Fruit fly (Drosophila melanogaster): ENCODE results near the gene Hydr2.
A peak's percentile ranks its signal among the peaks of the same experiment; 100 is the strongest.

The Hydr2 gene

dm6 chr2L:3152696-3153613 lies 10.5 kb upstream of the Hydr2 start:
- peak; percentile 93 for TF ChIP-seq sv (GFP tag; optimal IDR thresholded peaks at IDR 0.05)
- peak; percentile 40 for TF ChIP-seq sage (GFP tag; optimal IDR thresholded peaks at IDR 0.05)
- peak; percentile 62 for TF ChIP-seq OdsH (GFP tag; optimal IDR thresholded peaks at IDR 0.05)
- TF ChIP-seq woc (GFP tag; optimal IDR thresholded peaks at IDR 0.05) = peak; percentile 48
- peak; percentile 47 for TF ChIP-seq tai (GFP tag; optimal IDR thresholded peaks at IDR 0.05)
- TF ChIP-seq HLH106 (tag; optimal IDR thresholded peaks at IDR 0.05) = peak; percentile 70
- TF ChIP-seq Rel (GFP tag; optimal IDR thresholded peaks at IDR 0.05) = no peak
- TF ChIP-seq Rel (tag; optimal IDR thresholded peaks at IDR 0.05) = peak; percentile 38
- peak; percentile 86 for TF ChIP-seq h (GFP tag; optimal IDR thresholded peaks at IDR 0.05)
- TF ChIP-seq CrebA (GFP tag; optimal IDR thresholded peaks at IDR 0.05; ENCODE audit: borderline replicate concordance) = no peak
- peak; percentile 63 for TF ChIP-seq GATAd (GFP tag; optimal IDR thresholded peaks at IDR 0.05)
- no peak for TF ChIP-seq jim (GFP tag; optimal IDR thresholded peaks at IDR 0.05)
- peak; percentile 17 for TF ChIP-seq Jra (GFP tag; optimal IDR thresholded peaks at IDR 0.05)
- TF ChIP-seq Mio (GFP tag; optimal IDR thresholded peaks at IDR 0.05) = no peak
- TF ChIP-seq rgr (GFP tag; optimal IDR thresholded peaks at IDR 0.05) = peak; percentile 80
- peak in 1 of 2 experiments; percentile 47 for TF ChIP-seq foxo (GFP tag; optimal IDR thresholded peaks at IDR 0.05)
- TF ChIP-seq CG9705 (GFP tag; optimal IDR thresholded peaks at IDR 0.05) = peak; percentile 12
- peak; percentile 57 for TF ChIP-seq psq (GFP tag; optimal IDR thresholded peaks at IDR 0.05)
- TF ChIP-seq Dif (GFP tag; optimal IDR thresholded peaks at IDR 0.05; ENCODE audit: partially characterized antibody) = no peak
- TF ChIP-seq usp (GFP tag; optimal IDR thresholded peaks at IDR 0.05) = no peak
- no peak for TF ChIP-seq Abd-B (GFP tag; optimal IDR thresholded peaks at IDR 0.05)
- TF ChIP-seq dl (GFP tag; optimal IDR thresholded peaks at IDR 0.05; ENCODE audit: insufficient read depth in 1 of 2, partially characterized antibody in 2 of 2) = no peak
- TF ChIP-seq N (GFP tag; optimal IDR thresholded peaks at IDR 0.05) = no peak
- no peak for TF ChIP-seq Vsx2 (GFP tag; optimal IDR thresholded peaks at IDR 0.05; ENCODE audit: partially characterized antibody)
- no peak for TF ChIP-seq Dfd (GFP tag; optimal IDR thresholded peaks at IDR 0.05)
- no peak for TF ChIP-seq Myc (optimal IDR thresholded peaks at IDR 0.05)
- TF ChIP-seq CG32264 (GFP tag; optimal IDR thresholded peaks at IDR 0.05) = peak; percentile 63
- peak; percentile 76 for TF ChIP-seq ey (GFP tag; optimal IDR thresholded peaks at IDR 0.05)
- no peak for TF ChIP-seq Hr83 (GFP tag; optimal IDR thresholded peaks at IDR 0.05; ENCODE audit: poor library complexity, severe bottlenecking)
- TF ChIP-seq dmrt93B (GFP tag; optimal IDR thresholded peaks at IDR 0.05) = peak; percentile 31
- TF ChIP-seq br (GFP tag; optimal IDR thresholded peaks at IDR 0.05) = peak; percentile 74
- TF ChIP-seq dsf (GFP tag; optimal IDR thresholded peaks at IDR 0.05; ENCODE audit: borderline replicate concordance) = no peak
- peak; percentile 67 for TF ChIP-seq Hnf4 (GFP tag; optimal IDR thresholded peaks at IDR 0.05)
- TF ChIP-seq brk (GFP tag; optimal IDR thresholded peaks at IDR 0.05) = peak; percentile 16
- TF ChIP-seq Sp1 (GFP tag; optimal IDR thresholded peaks at IDR 0.05) = peak; percentile 75
- no peak for TF ChIP-seq lola (GFP tag; optimal IDR thresholded peaks at IDR 0.05)
- no peak for TF ChIP-seq pan (optimal IDR thresholded peaks at IDR 0.05)
- peak; percentile 63 for TF ChIP-seq fru (GFP tag; optimal IDR thresholded peaks at IDR 0.05)

- TF ChIP-seq brk (GFP tag; optimal IDR thresholded peaks at IDR 0.05) (no peak), CrebA (GFP tag; optimal IDR thresholded peaks at IDR 0.05; ENCODE audit: borderline replicate concordance) (no peak), dsf (GFP tag; optimal IDR thresholded peaks at IDR 0.05; ENCODE audit: borderline replicate concordance) (no peak), Abd-B (GFP tag; optimal IDR thresholded peaks at IDR 0.05) (no peak), Hr78 (GFP tag; optimal IDR thresholded peaks at IDR 0.05) (no peak), psq (GFP tag; optimal IDR thresholded peaks at IDR 0.05) (no peak), sv (GFP tag; optimal IDR thresholded peaks at IDR 0.05) (no peak), Vsx2 (GFP tag; optimal IDR thresholded peaks at IDR 0.05; ENCODE audit: partially characterized antibody) (no peak), tai (GFP tag; optimal IDR thresholded peaks at IDR 0.05) (no peak)
Measured at dm6 chr2L:3154749-3155148, 8.7 kb upstream of the Hydr2 start.
